Worm (Caenorhabditis elegans): ENCODE results near the gene nhr-263.
"Not testable (repeated sequence)": the region's sequence is repeated elsewhere in the genome, so short reads cannot be mapped to it uniquely, and the experiment has no call there.

nhr-263 gene

DNA sequence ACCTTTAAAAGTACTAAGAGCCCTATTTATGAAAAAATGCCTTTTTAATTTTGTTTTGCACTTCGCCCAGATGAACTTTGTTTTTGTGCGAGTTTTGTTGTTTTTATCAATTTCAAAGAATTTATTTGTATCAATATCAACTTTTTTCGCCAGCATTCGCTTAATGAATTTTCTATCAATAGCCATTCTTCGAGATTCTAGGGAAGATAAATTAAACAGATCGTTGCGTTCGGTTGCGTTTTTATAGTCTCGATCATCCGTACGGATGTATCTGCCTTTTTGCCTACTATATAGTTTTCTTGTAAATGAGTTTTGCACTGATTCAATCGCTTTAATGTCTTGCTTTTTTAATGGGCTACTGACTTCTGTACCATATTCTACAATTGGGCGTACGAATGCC is 3.7 kb upstream of the nhr-263 start, which contains the start of gene nhr-147:
nhr-147 (plus strand) TSS at position 301 of the 400 bp plus-strand sequence.
- not testable (repeated sequence) for TF ChIP-seq ztf-1 (GFP tag; conservative IDR thresholded peaks at IDR 0.05); unc-39 (tag; optimal IDR thresholded peaks at IDR 0.05); ztf-4 (tag; optimal IDR thresholded peaks at IDR 0.05)

- TF ChIP-seq mab-5 (tag; optimal IDR thresholded peaks at IDR 0.05) (no peak), nhr-237 (tag; optimal IDR thresholded peaks at IDR 0.05) (no peak), ztf-4 (tag; optimal IDR thresholded peaks at IDR 0.05) (no peak), ZK546.5 (tag; optimal IDR thresholded peaks at IDR 0.05) (no peak), lsy-2 (tag; optimal IDR thresholded peaks at IDR 0.05) (no peak), ceh-16 (tag; optimal IDR thresholded peaks at IDR 0.05) (no peak), elt-1 (tag; optimal IDR thresholded peaks at IDR 0.05) (no peak), gmeb-1 (tag; optimal IDR thresholded peaks at IDR 0.05) (no peak), nhr-11 (tag; optimal IDR thresholded peaks at IDR 0.05) (no peak), zag-1 (tag; optimal IDR thresholded peaks at IDR 0.05) (no peak), nhr-77 (tag; optimal IDR thresholded peaks at IDR 0.05) (no peak), ztf-11 (tag; optimal IDR thresholded peaks at IDR 0.05) (no peak), peb-1 (tag; optimal IDR thresholded peaks at IDR 0.05) (no peak), F13H6.1 (tag; optimal IDR thresholded peaks at IDR 0.05) (no peak), sma-9 (GFP tag; optimal IDR thresholded peaks at IDR 0.05) (no peak), sma-9 (tag; optimal IDR thresholded peaks at IDR 0.05) (no peak), ceh-82 (tag; optimal IDR thresholded peaks at IDR 0.05) (no peak), ztf-1 (GFP tag; conservative IDR thresholded peaks at IDR 0.05) (no peak)
Observed at ce11 chrV:7343522-7343921, 1.7 kb upstream of the nhr-263 start, which contains the start of gene srh-244. TSS of gene srh-244 (plus strand) at chrV:7343822.

DNA sequence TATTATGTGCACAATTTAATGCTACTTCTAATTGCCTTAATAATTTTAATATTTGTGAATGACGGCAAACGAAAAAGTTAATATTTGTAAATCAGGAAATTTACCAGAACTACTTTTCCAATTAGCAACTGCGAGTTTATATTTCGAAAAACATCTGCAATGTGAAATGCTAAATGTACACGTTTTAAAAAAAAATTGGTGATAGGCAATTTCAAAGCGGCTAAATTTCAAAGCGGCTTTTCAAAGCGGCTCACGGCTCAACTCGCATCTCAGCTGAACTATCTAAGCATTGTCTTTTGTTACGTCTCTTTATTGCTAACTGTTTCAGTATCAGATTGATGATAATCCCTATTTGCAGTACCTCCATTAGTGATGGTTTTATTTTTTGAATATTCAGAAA is 2.0 kb downstream of the nhr-263 start, which contains the start of gene srh-187:
srh-187 (minus strand) TSS at position 101 of the 400 bp plus-strand sequence.
- TF ChIP-seq sem-4 (tag; optimal IDR thresholded peaks at IDR 0.05): no peak
- no peak for TF ChIP-seq R02D3.7 (tag; optimal IDR thresholded peaks at IDR 0.05)
- TF ChIP-seq lin-13 (GFP tag; optimal IDR thresholded peaks at IDR 0.05): no peak

ce11 chrV:7337218-7337617 is 4.6 kb downstream of the nhr-263 start, which contains the start of gene F10G2.7:
TSS of gene F10G2.7 (minus strand) at chrV:7337318.
- TF ChIP-seq mab-5, nhr-237, elt-1 (tag; optimal IDR thresholded peaks at IDR 0.05): not testable (repeated sequence)

DNA sequence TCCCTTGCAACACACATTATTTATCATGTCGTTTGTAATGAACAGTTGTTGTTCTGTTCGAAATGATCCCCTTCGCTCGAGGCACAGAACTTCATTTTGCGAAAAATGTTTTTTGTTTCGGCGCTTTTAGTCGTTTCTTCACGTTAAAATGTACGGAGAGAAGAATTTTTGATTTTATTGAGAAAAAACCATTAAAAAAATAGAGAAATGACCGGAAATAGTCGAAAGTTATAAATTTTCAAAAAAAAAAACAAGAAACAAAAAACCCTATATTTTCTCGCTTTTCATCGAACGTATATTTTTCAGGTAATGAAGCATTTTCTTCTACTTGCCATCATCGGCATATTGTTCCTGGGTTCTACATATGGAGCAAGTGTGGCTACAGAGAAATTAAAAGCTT is 9.6 kb downstream of the nhr-263 start, which contains the start of gene F10G2.1:
F10G2.1 (plus strand) TSS at position 301 of the 400 bp plus-strand sequence.
- TF ChIP-seq ZK546.5 (tag; optimal IDR thresholded peaks at IDR 0.05): no peak
- no peak for TF ChIP-seq elt-1 (tag; optimal IDR thresholded peaks at IDR 0.05)
- TF ChIP-seq snpc-4 (tag; optimal IDR thresholded peaks at IDR 0.05): no peak
- TF ChIP-seq peb-1 (tag; optimal IDR thresholded peaks at IDR 0.05): no peak
- no peak for TF ChIP-seq aly-2 (tag; optimal IDR thresholded peaks at IDR 0.05)
- no peak for TF ChIP-seq unc-39 (tag; optimal IDR thresholded peaks at IDR 0.05)
- no peak for TF ChIP-seq lin-39 (tag; optimal IDR thresholded peaks at IDR 0.05)
- no peak for TF ChIP-seq ceh-82 (tag; optimal IDR thresholded peaks at IDR 0.05)
- TF ChIP-seq R02D3.7 (tag; optimal IDR thresholded peaks at IDR 0.05): no peak
- TF ChIP-seq alr-1 (tag; optimal IDR thresholded peaks at IDR 0.05): no peak
- no peak for TF ChIP-seq lin-11 (tag; optimal IDR thresholded peaks at IDR 0.05)
- TF ChIP-seq C34F6.9 (tag; optimal IDR thresholded peaks at IDR 0.05): no peak
- TF ChIP-seq skn-1 (tag; optimal IDR thresholded peaks at IDR 0.05): no peak
- no peak for TF ChIP-seq sem-4 (tag; optimal IDR thresholded peaks at IDR 0.05)
- TF ChIP-seq mbf-1 (tag; optimal IDR thresholded peaks at IDR 0.05): no peak
- TF ChIP-seq crh-2 (tag; optimal IDR thresholded peaks at IDR 0.05): no peak
- no peak for TF ChIP-seq ztf-1 (GFP tag; conservative IDR thresholded peaks at IDR 0.05)
- no peak for TF ChIP-seq nhr-129 (tag; optimal IDR thresholded peaks at IDR 0.05)

DNA sequence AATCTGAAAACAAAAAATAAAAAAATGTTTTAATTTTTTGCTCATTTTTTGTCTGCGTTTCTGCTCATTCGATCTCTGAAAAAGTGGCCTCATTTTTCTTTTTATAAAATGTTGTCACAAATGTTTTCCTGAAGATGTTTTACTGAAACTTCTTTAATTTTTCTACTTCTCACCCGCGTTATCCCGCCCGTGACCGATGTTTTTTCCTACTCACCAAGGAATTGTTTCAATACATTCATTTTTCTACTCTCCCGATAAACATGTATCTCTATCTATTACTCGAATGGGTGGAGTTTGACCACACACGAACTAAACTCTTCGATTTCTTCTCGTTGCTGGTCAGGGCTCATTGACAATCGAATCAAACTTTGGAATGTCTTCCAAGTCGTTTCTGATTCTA is 11.0 kb downstream of the nhr-263 start, which contains the start of gene F10G2.2:
F10G2.2 (plus strand) TSS at position 301 of the 400 bp plus-strand sequence.
- TF ChIP-seq crh-2 (tag; optimal IDR thresholded peaks at IDR 0.05) (no peak), nhr-25 (tag; optimal IDR thresholded peaks at IDR 0.05) (no peak), skn-1 (tag; optimal IDR thresholded peaks at IDR 0.05) (no peak), nhr-23 (tag; optimal IDR thresholded peaks at IDR 0.05) (no peak), mdl-1 (tag; optimal IDR thresholded peaks at IDR 0.05) (no peak), nhr-129 (tag; optimal IDR thresholded peaks at IDR 0.05) (no peak), ztf-11 (tag; optimal IDR thresholded peaks at IDR 0.05) (no peak), ztf-4 (tag; optimal IDR thresholded peaks at IDR 0.05) (no peak), lin-13 (GFP tag; optimal IDR thresholded peaks at IDR 0.05) (no peak), lin-39 (tag; optimal IDR thresholded peaks at IDR 0.05) (no peak), R02D3.7 (tag; optimal IDR thresholded peaks at IDR 0.05) (no peak), fos-1 (tag; optimal IDR thresholded peaks at IDR 0.05) (no peak), ama-1 (optimal IDR thresholded peaks at IDR 0.05) (no peak), ceh-82 (tag; optimal IDR thresholded peaks at IDR 0.05) (no peak), nhr-6 (tag; optimal IDR thresholded peaks at IDR 0.05) (no peak), aly-2 (tag; optimal IDR thresholded peaks at IDR 0.05) (no peak), elt-1 (tag; optimal IDR thresholded peaks at IDR 0.05) (no peak)
